Fruit fly (Drosophila melanogaster) whole organism, embryonic: ENCODE measurements around the gene Mer.
A peak's percentile ranks its signal among the peaks of the same experiment; 100 is the strongest.

ENCODE experiments used
- Atf6 ChIP-seq: fragments of 200-800 bp; sonication (Bioruptor generic); IDR thresholded peaks from 2 replicates; pipeline ENCODE4 v1.3.6; 2022; ENCODE audit warnings: missing biosample characterization, missing genetic modification characterization
- B-H2 ChIP-seq: fragments of 200-800 bp; sonication (Bioruptor generic); optimal IDR thresholded peaks from 2 replicates; lab custom pipeline; 2018; ENCODE audit warnings: missing biosample characterization, mild to moderate bottlenecking, missing genetic modification characterization
- CG10267 ChIP-seq: fragments of 200-800 bp; sonication (Bioruptor generic); optimal IDR thresholded peaks from 2 replicates; lab custom pipeline; 2018; ENCODE audit warnings: missing biosample characterization, mild to moderate bottlenecking, missing genetic modification characterization, moderate library complexity
- CG10321 ChIP-seq: fragments of 200-800 bp; sonication (Bioruptor generic); IDR thresholded peaks from 2 replicates; pipeline ENCODE4 v1.3.6; 2022; ENCODE audit warnings: missing biosample characterization, missing genetic modification characterization
- CG10654 ChIP-seq: fragments of 200-800 bp; sonication (Bioruptor generic); optimal IDR thresholded peaks from 2 replicates; lab custom pipeline; 2016; ENCODE audit warnings: missing biosample characterization, missing genetic modification characterization
- CG11723 ChIP-seq: fragments of 200-800 bp; sonication (Bioruptor generic); optimal IDR thresholded peaks from 2 replicates; lab custom pipeline; 2017; ENCODE audit warnings: missing biosample characterization, mild to moderate bottlenecking, missing genetic modification characterization
- CG12391 ChIP-seq: fragments of 200-800 bp; sonication (Bioruptor generic); optimal IDR thresholded peaks from 3 replicates; lab custom pipeline; 2018; ENCODE audit warnings: missing biosample characterization, mild to moderate bottlenecking, missing genetic modification characterization, moderate library complexity
- CG12744 ChIP-seq: fragments of 200-800 bp; sonication (Bioruptor generic); optimal IDR thresholded peaks from 2 replicates; lab custom pipeline; 2016; ENCODE audit warnings: missing biosample characterization, missing genetic modification characterization
- CG13424 ChIP-seq: fragments of 200-800 bp; sonication (Bioruptor generic); optimal IDR thresholded peaks from 2 replicates; lab custom pipeline; 2019; ENCODE audit warnings: missing biosample characterization, mild to moderate bottlenecking, missing genetic modification characterization, moderate library complexity
- CG13775 ChIP-seq: fragments of 200-800 bp; sonication (Bioruptor generic); optimal IDR thresholded peaks from 3 replicates; lab custom pipeline; 2017; ENCODE audit warnings: missing biosample characterization, mild to moderate bottlenecking, missing genetic modification characterization
- CG17328 ChIP-seq: fragments of 200-800 bp; sonication (Bioruptor generic); IDR thresholded peaks from 2 replicates; pipeline ENCODE4 v1.3.6; 2022; ENCODE audit warnings: missing biosample characterization, missing genetic modification characterization
- CG18599 ChIP-seq: fragments of 200-800 bp; sonication (Bioruptor generic); optimal IDR thresholded peaks from 3 replicates; lab custom pipeline; 2017; ENCODE audit warnings: missing biosample characterization, missing genetic modification characterization, mild to moderate bottlenecking, moderate library complexity, missing genetic modification reagents
- CG30431 ChIP-seq: fragments of 200-800 bp; sonication (Bioruptor generic); optimal IDR thresholded peaks from 2 replicates; lab custom pipeline; 2017; ENCODE audit warnings: missing biosample characterization, missing genetic modification characterization
- CG3163 ChIP-seq: fragments of 200-800 bp; sonication (Bioruptor generic); optimal IDR thresholded peaks from 3 replicates; lab custom pipeline; 2016; ENCODE audit warnings: missing biosample characterization, missing genetic modification characterization
- CG3726 ChIP-seq: fragments of 200-800 bp; sonication (Bioruptor generic); IDR thresholded peaks from 3 replicates; pipeline ENCODE4, ENCODE4 v1.3.6; 2022; ENCODE audit warnings: missing biosample characterization, missing genetic modification characterization
- CG4707 ChIP-seq: fragments of 200-800 bp; sonication (Bioruptor generic); optimal IDR thresholded peaks from 2 replicates; lab custom pipeline; 2018; ENCODE audit warnings: missing biosample characterization, mild to moderate bottlenecking, missing genetic modification characterization, moderate library complexity
- CG6654 ChIP-seq: fragments of 200-800 bp; sonication (Bioruptor generic); optimal IDR thresholded peaks from 2 replicates; lab custom pipeline; 2017; ENCODE audit warnings: missing biosample characterization, mild to moderate bottlenecking, missing genetic modification characterization
- CG7928 ChIP-seq: fragments of 200-800 bp; sonication (Bioruptor generic); optimal IDR thresholded peaks from 2 replicates; lab custom pipeline; 2017; ENCODE audit warnings: missing biosample characterization, mild to moderate bottlenecking, missing genetic modification characterization
- GATAe ChIP-seq: fragments of 200-800 bp; sonication (Bioruptor generic); conservative IDR thresholded peaks from 2 replicates; pipeline ENCODE4 v1.3.6; 2022; ENCODE audit warnings: missing biosample characterization, missing genetic modification characterization
- HLH54F ChIP-seq: fragments of 200-800 bp; sonication (Bioruptor generic); optimal IDR thresholded peaks from 3 replicates; lab custom pipeline; 2016; ENCODE audit warnings: missing biosample characterization, missing genetic modification characterization
- Hr51 ChIP-seq, 2 experiments: fragments of 200-800 bp; sonication (Bioruptor generic); optimal IDR thresholded peaks; 2 replicates in 1 of 2; 3 replicates in 1 of 2; lab custom pipeline; 2016 to 2018; ENCODE audit warnings: missing biosample characterization in 2 of 2, missing genetic modification characterization in 2 of 2, mild to moderate bottlenecking in 1 of 2, moderate library complexity in 1 of 2
- Hsf ChIP-seq: fragments of 200-800 bp; sonication (Bioruptor generic); optimal IDR thresholded peaks from 3 replicates; lab custom pipeline; 2016; ENCODE audit warnings: missing biosample characterization, missing genetic modification characterization
- Jarid2 ChIP-seq: fragments of 200-800 bp; sonication (Bioruptor generic); optimal IDR thresholded peaks from 3 replicates; lab custom pipeline; 2017; ENCODE audit warnings: mild to moderate bottlenecking, missing biosample characterization, missing genetic modification reagents, missing genetic modification characterization
- Mrtf ChIP-seq: fragments of 200-800 bp; sonication (Bioruptor generic); IDR thresholded peaks from 3 replicates; pipeline ENCODE4 v1.3.6; 2022; ENCODE audit warnings: missing biosample characterization, missing genetic modification characterization
- Oli ChIP-seq: fragments of 200-800 bp; sonication (Bioruptor generic); optimal IDR thresholded peaks from 2 replicates; lab custom pipeline; 2018; ENCODE audit warnings: missing biosample characterization, mild to moderate bottlenecking, missing genetic modification characterization, moderate library complexity
- Six4 ChIP-seq: fragments of 200-800 bp; sonication (Bioruptor generic); optimal IDR thresholded peaks from 2 replicates; lab custom pipeline; 2016; ENCODE audit warnings: missing biosample characterization, missing genetic modification characterization
- Sry-β ChIP-seq: fragments of 200-800 bp; sonication (Bioruptor generic); optimal IDR thresholded peaks from 2 replicates; lab custom pipeline; 2018; ENCODE audit warnings: missing biosample characterization, mild to moderate bottlenecking, missing genetic modification characterization, moderate library complexity
- Usf ChIP-seq: fragments of 200-800 bp; sonication (Bioruptor generic); optimal IDR thresholded peaks from 2 replicates; lab custom pipeline; 2017; ENCODE audit warnings: missing genotype, missing biosample characterization, missing genetic modification characterization
- Vsx1 ChIP-seq: fragments of 200-800 bp; sonication (Bioruptor generic); optimal IDR thresholded peaks from 2 replicates; lab custom pipeline; 2017; ENCODE audit warnings: missing biosample characterization, mild to moderate bottlenecking, missing genetic modification characterization, missing genetic modification reagents
- YL-1 ChIP-seq: fragments of 200-800 bp; sonication (Bioruptor generic); optimal IDR thresholded peaks from 3 replicates; lab custom pipeline; 2017; ENCODE audit warnings: missing biosample characterization, mild to moderate bottlenecking, missing genetic modification characterization
- ac ChIP-seq: fragments of 200-800 bp; sonication (Bioruptor generic); optimal IDR thresholded peaks from 3 replicates; lab custom pipeline; 2017; ENCODE audit warnings: missing biosample characterization, mild to moderate bottlenecking, missing genetic modification characterization
- amos ChIP-seq: fragments of 200-800 bp; sonication (Bioruptor generic); IDR thresholded peaks from 2 replicates; pipeline ENCODE4 v1.3.6; 2022; ENCODE audit warnings: missing biosample characterization, missing genetic modification characterization; ENCODE audit not compliant: partially characterized antibody
- az2 ChIP-seq: fragments of 200-800 bp; sonication (Bioruptor generic); optimal IDR thresholded peaks from 3 replicates; lab custom pipeline; 2016; ENCODE audit warnings: missing biosample characterization, missing genetic modification characterization
- bigmax ChIP-seq: fragments of 200-800 bp; sonication (Bioruptor generic); optimal IDR thresholded peaks from 2 replicates; lab custom pipeline; 2018; ENCODE audit warnings: missing biosample characterization, mild to moderate bottlenecking, missing genetic modification characterization
- btn ChIP-seq: fragments of 200-800 bp; sonication (Bioruptor generic); optimal IDR thresholded peaks from 2 replicates; lab custom pipeline; 2016; ENCODE audit warnings: missing biosample characterization, missing genetic modification characterization
- chif ChIP-seq, 2 experiments: fragments of 200-800 bp; sonication (Bioruptor generic); optimal IDR thresholded peaks; 3 replicates each; lab custom pipeline; 2016; ENCODE audit warnings: missing biosample characterization in 2 of 2, missing genetic modification characterization in 2 of 2
- chinmo ChIP-seq: fragments of 200-800 bp; sonication (Bioruptor generic); IDR thresholded peaks from 4 replicates; pipeline ENCODE4 v1.3.6; 2022; ENCODE audit warnings: missing biosample characterization, missing genetic modification characterization; ENCODE audit not compliant: partially characterized antibody
- chn ChIP-seq: fragments of 200-800 bp; sonication (Bioruptor generic); optimal IDR thresholded peaks from 2 replicates; lab custom pipeline; 2016; ENCODE audit warnings: missing biosample characterization, missing genetic modification characterization
- ci ChIP-seq: fragments of 200-800 bp; sonication (Bioruptor generic); IDR thresholded peaks from 3 replicates; pipeline ENCODE4 v1.3.6; 2022; ENCODE audit warnings: missing biosample characterization, missing genetic modification characterization
- corto ChIP-seq: fragments of 200-800 bp; sonication (Bioruptor generic); optimal IDR thresholded peaks from 2 replicates; lab custom pipeline; 2016; ENCODE audit warnings: missing biosample characterization, mild to moderate bottlenecking, missing genetic modification characterization, moderate library complexity
- ham ChIP-seq: fragments of 200-800 bp; sonication (Bioruptor generic); IDR thresholded peaks from 2 replicates; pipeline ENCODE4 v1.3.6; 2022; ENCODE audit warnings: missing biosample characterization, missing genetic modification characterization
- her ChIP-seq: fragments of 200-800 bp; sonication (Bioruptor generic); optimal IDR thresholded peaks from 2 replicates; lab custom pipeline; 2016; ENCODE audit warnings: missing biosample characterization, missing genetic modification characterization
- jing ChIP-seq: fragments of 200-800 bp; sonication (Bioruptor generic); optimal IDR thresholded peaks from 2 replicates; lab custom pipeline; 2018; ENCODE audit warnings: missing biosample characterization, mild to moderate bottlenecking, missing genetic modification characterization
- sc ChIP-seq, 3 experiments: fragments of >200 bp in 2 of 3; fragments of 200-800 bp in 1 of 3; sonication (Bioruptor generic) in 1 of 3; optimal IDR thresholded peaks; 2 replicates in 2 of 3; 3 replicates in 1 of 3; lab custom pipeline; 2017; ENCODE audit warnings: mild to moderate bottlenecking in 1 of 3, missing biosample characterization in 1 of 3, missing genetic modification characterization in 1 of 3, missing genetic modification reagents in 1 of 3
- slbo ChIP-seq: fragments of 200-800 bp; sonication (Bioruptor generic); IDR thresholded peaks from 2 replicates; pipeline ENCODE4 v1.3.6; 2022; ENCODE audit warnings: missing biosample characterization, missing genetic modification characterization
- slou ChIP-seq: fragments of 200-800 bp; sonication (Bioruptor generic); optimal IDR thresholded peaks from 3 replicates; lab custom pipeline; 2016; ENCODE audit warnings: missing biosample characterization, missing genetic modification characterization
- stc ChIP-seq: fragments of 200-800 bp; sonication (Bioruptor generic); IDR thresholded peaks from 2 replicates; pipeline ENCODE4 v1.3.6; 2022; ENCODE audit warnings: missing biosample characterization, missing genetic modification characterization
- sug ChIP-seq: fragments of 200-800 bp; optimal IDR thresholded peaks from 2 replicates; lab custom pipeline; 2019; ENCODE audit warnings: missing biosample characterization, mild to moderate bottlenecking, missing genetic modification characterization, moderate library complexity
- vvl ChIP-seq: fragments of 200-800 bp; sonication (Bioruptor generic); IDR thresholded peaks from 2 replicates; pipeline ENCODE4 v1.3.6; 2022; ENCODE audit warnings: missing biosample characterization, missing genetic modification characterization
- wor ChIP-seq: fragments of 200-800 bp; sonication (Bioruptor generic); IDR thresholded peaks from 2 replicates; pipeline ENCODE4 v1.3.6; 2022; ENCODE audit warnings: missing biosample characterization, missing genetic modification characterization

Gene Mer

DNA sequence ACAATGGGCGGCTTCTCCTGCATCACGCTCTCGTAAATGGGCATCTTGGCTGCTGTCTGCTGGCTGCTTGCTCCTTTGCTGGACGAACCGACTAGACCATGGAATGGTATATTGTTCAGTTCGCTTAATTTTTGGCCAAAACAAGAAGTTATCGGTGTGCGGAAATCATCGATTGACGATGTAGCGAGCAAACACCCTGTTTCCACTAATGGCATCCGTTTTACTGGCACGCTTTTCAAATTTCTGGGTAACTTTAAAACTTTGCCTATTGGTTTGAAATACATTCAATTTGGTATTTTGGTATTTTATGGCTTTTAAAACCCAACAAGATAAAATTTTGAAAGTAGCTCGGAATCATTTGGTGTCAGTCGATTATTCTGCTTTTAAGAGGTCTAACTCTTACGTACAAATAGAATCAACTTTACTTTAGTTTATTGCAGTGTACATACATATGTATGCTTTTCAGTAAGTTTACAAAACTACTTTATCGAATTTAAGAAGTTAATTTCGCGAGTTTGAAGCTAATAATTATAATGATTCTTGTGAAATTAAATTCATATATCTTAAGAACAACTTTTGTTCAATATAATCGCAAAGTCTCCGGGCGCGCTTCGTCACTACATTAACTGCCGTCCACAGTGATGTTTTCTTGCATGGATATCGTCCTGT, 47.3 kb downstream of the Mer start, which contains the start of gene Arp10 (continued):
- TF ChIP-seq corto (GFP tag; lab: Kevin White, UChicago): no peak
- TF ChIP-seq Usf: no peak
- peak; percentile 18 for TF ChIP-seq YL-1 (GFP tag; lab: Kevin White, UChicago)
- peak; percentile 26 for TF ChIP-seq CG10267
- TF ChIP-seq btn (GFP tag; lab: Kevin White, UChicago): no peak
- no peak for TF ChIP-seq vvl
- no peak for TF ChIP-seq wor
- no peak for TF ChIP-seq CG13775 (GFP tag; lab: Kevin White, UChicago)
- no peak for TF ChIP-seq Jarid2 (GFP tag; lab: Kevin White, UChicago)
- TF ChIP-seq bigmax: no peak
- no peak for TF ChIP-seq CG10321 (GFP tag; lab: Robert Waterston, UW)
- TF ChIP-seq Six4: no peak
- TF ChIP-seq CG30431 (GFP tag; lab: Kevin White, UChicago): no peak
- no peak for TF ChIP-seq slou (GFP tag; lab: Kevin White, UChicago)
- no peak for TF ChIP-seq Oli (tag; lab: Kevin White, UChicago)
- TF ChIP-seq chinmo (GFP tag; lab: Robert Waterston, UW): 0 out of 4 replicates have a peak, but pooled peaks have one; percentile 59
- TF ChIP-seq Vsx1 (GFP tag; lab: Kevin White, UChicago): no peak
- peak; percentile 26 for TF ChIP-seq sug
- TF ChIP-seq az2: no peak
- TF ChIP-seq sc (optimal IDR thresholded peaks at IDR 0.05; lab: Kevin White, UChicago): no peak
- TF ChIP-seq sc (GFP tag; optimal IDR thresholded peaks at IDR 0.05; lab: Kevin White, UChicago): no peak
- no peak for TF ChIP-seq stc (GFP tag; lab: Robert Waterston, UW)
- TF ChIP-seq CG7928: no peak
- no peak for TF ChIP-seq Hr51 (GFP tag; optimal IDR thresholded peaks at IDR 0.05; lab: Kevin White, UChicago)
- no peak for TF ChIP-seq ac (GFP tag; lab: Kevin White, UChicago)
- peak; percentile 48 for TF ChIP-seq Sry-β
- TF ChIP-seq CG12744 (GFP tag; lab: Kevin White, UChicago): no peak
- no peak for TF ChIP-seq CG10654
- no peak for TF ChIP-seq HLH54F (GFP tag; lab: Kevin White, UChicago)
- no peak for TF ChIP-seq ci (GFP tag; lab: Robert Waterston, UW)
- no peak for TF ChIP-seq her (GFP tag; lab: Kevin White, UChicago)
- no peak for TF ChIP-seq Mrtf (GFP tag; lab: Robert Waterston, UW)
- no peak for TF ChIP-seq CG18599 (GFP tag; lab: Kevin White, UChicago)
- no peak for TF ChIP-seq GATAe (GFP tag; lab: Robert Waterston, UW)
- no peak for TF ChIP-seq jing (GFP tag; lab: Kevin White, UChicago)
- no peak for TF ChIP-seq CG6654
- TF ChIP-seq ham: no peak
- TF ChIP-seq Hsf (GFP tag; lab: Kevin White, UChicago): peak; percentile 22
- peak; percentile 23 for TF ChIP-seq CG3163 (GFP tag; lab: Kevin White, UChicago)
- no peak for TF ChIP-seq CG3726
- TF ChIP-seq amos (GFP tag; lab: Robert Waterston, UW): peak; percentile 44; the same call in 1 of the 2 replicates
- no peak for TF ChIP-seq CG11723 (GFP tag; lab: Kevin White, UChicago)
- TF ChIP-seq slbo (GFP tag; lab: Robert Waterston, UW): peak; percentile 9; the same call in 1 of the 2 replicates
- TF ChIP-seq CG12391 (tag; lab: Kevin White, UChicago): peak; percentile 33
- no peak for TF ChIP-seq B-H2 (GFP tag; lab: Kevin White, UChicago)
- no peak for TF ChIP-seq chn
- TF ChIP-seq CG13424 (tag; lab: Kevin White, UChicago): peak; percentile 14
- TF ChIP-seq CG17328 (GFP tag; lab: Robert Waterston, UW): no peak
- TF ChIP-seq CG4707 (GFP tag; lab: Kevin White, UChicago): no peak
- TF ChIP-seq chif (GFP tag; optimal IDR thresholded peaks at IDR 0.05; lab: Kevin White, UChicago): no peak
- no peak for TF ChIP-seq Atf6 (GFP tag; lab: Robert Waterston, UW)
